Fruit fly (Drosophila melanogaster) whole organism, embryonic: Measurements from ENCODE around the gene crm.

Source experiments
- CG10147 ChIP-seq: fragments of 200-800 bp; sonication (Bioruptor generic); optimal IDR thresholded peaks from 2 replicates; lab custom pipeline; 2019; ENCODE audit warnings: missing biosample characterization, mild to moderate bottlenecking, missing genetic modification characterization, moderate library complexity
- CG12391 ChIP-seq: fragments of 200-800 bp; sonication (Bioruptor generic); optimal IDR thresholded peaks from 3 replicates; lab custom pipeline; 2018; ENCODE audit warnings: missing biosample characterization, mild to moderate bottlenecking, missing genetic modification characterization, moderate library complexity
- CG13287 ChIP-seq: fragments of 200-800 bp; sonication (Bioruptor generic); IDR thresholded peaks from 2 replicates; pipeline ENCODE4 v1.3.6; 2022; ENCODE audit warnings: missing biosample characterization, missing genetic modification characterization; ENCODE audit not compliant: partially characterized antibody
- CG13296 ChIP-seq: fragments of 200-800 bp; sonication (Bioruptor generic); optimal IDR thresholded peaks from 3 replicates; lab custom pipeline; 2018; ENCODE audit warnings: missing biosample characterization, mild to moderate bottlenecking, missing genetic modification characterization
- CG1529 ChIP-seq: fragments of 200-800 bp; sonication (Bioruptor generic); optimal IDR thresholded peaks from 3 replicates; lab custom pipeline; 2018; ENCODE audit warnings: missing biosample characterization, missing genetic modification characterization
- CG16813 ChIP-seq: fragments of 200-800 bp; sonication (Bioruptor generic); IDR thresholded peaks from 3 replicates; pipeline ENCODE4 v1.3.6; 2022; ENCODE audit warnings: missing biosample characterization, missing genetic modification characterization; ENCODE audit not compliant: partially characterized antibody
- CG17612 ChIP-seq: fragments of 200-800 bp; sonication (Bioruptor generic); IDR thresholded peaks from 2 replicates; pipeline ENCODE4 v1.3.6; 2022; ENCODE audit warnings: missing biosample characterization, missing genetic modification characterization
- CG2129 ChIP-seq: fragments of 200-800 bp; sonication (Bioruptor generic); IDR thresholded peaks from 2 replicates; pipeline ENCODE4 v1.3.6; 2022; ENCODE audit warnings: missing biosample characterization, missing genetic modification characterization; ENCODE audit not compliant: partially characterized antibody
- CG3065 ChIP-seq: fragments of 200-800 bp; sonication (Bioruptor generic); optimal IDR thresholded peaks from 2 replicates; lab custom pipeline; 2016; ENCODE audit warnings: missing biosample characterization, missing genetic modification characterization
- CG32767 ChIP-seq: fragments of 200-800 bp; sonication (Bioruptor generic); IDR thresholded peaks from 2 replicates; pipeline ENCODE4 v1.3.6; 2022; ENCODE audit warnings: missing biosample characterization, missing genetic modification characterization
- CG34422 ChIP-seq: fragments of 200-800 bp; sonication (Bioruptor generic); IDR thresholded peaks from 3 replicates; pipeline ENCODE4 v1.3.6; 2022; ENCODE audit warnings: missing biosample characterization, missing genetic modification characterization
- CG42726 ChIP-seq: fragments of 200-800 bp; sonication (Bioruptor generic); IDR thresholded peaks from 2 replicates; pipeline ENCODE4 v1.3.6; 2022; ENCODE audit warnings: missing biosample characterization, missing genetic modification characterization; ENCODE audit not compliant: partially characterized antibody
- CG5245 ChIP-seq: fragments of 200-800 bp; sonication (Bioruptor generic); optimal IDR thresholded peaks from 3 replicates; lab custom pipeline; 2016; ENCODE audit warnings: missing biosample characterization, missing genetic modification characterization
- CG6683 ChIP-seq: fragments of 200-800 bp; sonication (Bioruptor generic); optimal IDR thresholded peaks from 2 replicates; lab custom pipeline; 2017; ENCODE audit warnings: missing biosample characterization, mild to moderate bottlenecking, missing genetic modification characterization, missing genetic modification reagents
- CG7372 ChIP-seq: fragments of 200-800 bp; sonication (Bioruptor generic); IDR thresholded peaks from 2 replicates; pipeline ENCODE4 v1.3.6; 2022; ENCODE audit warnings: missing biosample characterization, missing genetic modification characterization
- CG8944 ChIP-seq: fragments of 200-800 bp; sonication (Bioruptor generic); optimal IDR thresholded peaks from 3 replicates; lab custom pipeline; 2016; ENCODE audit warnings: missing biosample characterization, missing genetic modification characterization
- CG9609 ChIP-seq: fragments of 200-800 bp; sonication (Bioruptor generic); optimal IDR thresholded peaks from 3 replicates; lab custom pipeline; 2016; ENCODE audit warnings: missing biosample characterization, missing genetic modification characterization
- Dek ChIP-seq: fragments of 200-800 bp; sonication (Bioruptor generic); optimal IDR thresholded peaks from 3 replicates; lab custom pipeline; 2019; ENCODE audit warnings: missing biosample characterization, mild to moderate bottlenecking, missing genetic modification characterization, moderate library complexity
- ERR ChIP-seq: fragments of 200-800 bp; sonication (Bioruptor generic); optimal IDR thresholded peaks from 2 replicates; lab custom pipeline; 2016; ENCODE audit warnings: missing biosample characterization, missing genetic modification characterization
- GATAe ChIP-seq: fragments of 200-800 bp; sonication (Bioruptor generic); conservative IDR thresholded peaks from 2 replicates; pipeline ENCODE4 v1.3.6; 2022; ENCODE audit warnings: missing biosample characterization, missing genetic modification characterization
- NFAT ChIP-seq: fragments of 200-800 bp; sonication (Bioruptor generic); IDR thresholded peaks from 2 replicates; pipeline ENCODE4 v1.3.6; 2022; ENCODE audit warnings: missing biosample characterization, missing genetic modification characterization
- Side ChIP-seq: fragments of 200-800 bp; sonication (Bioruptor generic); optimal IDR thresholded peaks from 2 replicates; lab custom pipeline; 2016; ENCODE audit warnings: missing biosample characterization, missing genetic modification characterization
- Spps ChIP-seq: fragments of 200-800 bp; sonication (Bioruptor generic); optimal IDR thresholded peaks from 2 replicates; lab custom pipeline; 2018; ENCODE audit warnings: missing biosample characterization, mild to moderate bottlenecking, missing genetic modification characterization
- Trl ChIP-seq, 3 experiments: fragments of >200 bp in 2 of 3; fragments of 200-800 bp in 1 of 3; sonication (Bioruptor generic) in 1 of 3; optimal IDR thresholded peaks; 2 replicates in 1 of 3; 3 replicates in 2 of 3; lab custom pipeline; 2016 to 2017; ENCODE audit warnings: missing biosample characterization in 1 of 3, missing genetic modification characterization in 1 of 3
- az2 ChIP-seq: fragments of 200-800 bp; sonication (Bioruptor generic); optimal IDR thresholded peaks from 3 replicates; lab custom pipeline; 2016; ENCODE audit warnings: missing biosample characterization, missing genetic modification characterization
- cg ChIP-seq: fragments of 200-800 bp; sonication (Bioruptor generic); optimal IDR thresholded peaks from 3 replicates; lab custom pipeline; 2019; ENCODE audit warnings: missing biosample characterization, mild to moderate bottlenecking, missing genetic modification characterization, moderate library complexity
- chinmo ChIP-seq: fragments of 200-800 bp; sonication (Bioruptor generic); IDR thresholded peaks from 4 replicates; pipeline ENCODE4 v1.3.6; 2022; ENCODE audit warnings: missing biosample characterization, missing genetic modification characterization; ENCODE audit not compliant: partially characterized antibody
- crol ChIP-seq: fragments of 200-800 bp; sonication (Bioruptor generic); IDR thresholded peaks from 2 replicates; pipeline ENCODE4 v1.3.6; 2022; ENCODE audit warnings: missing biosample characterization, missing genetic modification characterization
- dmrt11E ChIP-seq: fragments of 200-800 bp; sonication (Bioruptor generic); optimal IDR thresholded peaks from 3 replicates; lab custom pipeline; 2018; ENCODE audit warnings: missing biosample characterization, mild to moderate bottlenecking, missing genetic modification characterization, moderate library complexity
- dysf ChIP-seq: fragments of 200-800 bp; sonication (Bioruptor generic); IDR thresholded peaks from 3 replicates; pipeline ENCODE4 v1.3.6; 2022; ENCODE audit warnings: missing biosample characterization, missing genetic modification characterization
- gem ChIP-seq: fragments of 200-800 bp; sonication (Bioruptor generic); optimal IDR thresholded peaks from 2 replicates; lab custom pipeline; 2019; ENCODE audit warnings: missing biosample characterization, mild to moderate bottlenecking, missing genetic modification characterization, moderate library complexity
- hth ChIP-seq: fragments of >200 bp; optimal IDR thresholded peaks from 2 replicates; lab custom pipeline; 2017; ENCODE audit warnings: inconsistent platforms
- ind ChIP-seq: fragments of 200-800 bp; sonication (Bioruptor generic); optimal IDR thresholded peaks from 3 replicates; lab custom pipeline; 2016; ENCODE audit warnings: missing biosample characterization, missing genetic modification characterization
- kah ChIP-seq: fragments of 200-800 bp; sonication (Bioruptor generic); optimal IDR thresholded peaks from 2 replicates; lab custom pipeline; 2018; ENCODE audit warnings: missing biosample characterization, mild to moderate bottlenecking, missing genetic modification characterization
- lola ChIP-seq, 3 experiments: fragments of >200 bp in 2 of 3; fragments of 200-800 bp in 1 of 3; sonication (Bioruptor generic) in 1 of 3; optimal IDR thresholded peaks; 2 replicates each; lab custom pipeline; 2017 to 2019; ENCODE audit warnings: missing biosample characterization in 3 of 3, missing genetic modification characterization in 3 of 3, mild to moderate bottlenecking in 1 of 3, moderate library complexity in 1 of 3
- slou ChIP-seq: fragments of 200-800 bp; sonication (Bioruptor generic); optimal IDR thresholded peaks from 3 replicates; lab custom pipeline; 2016; ENCODE audit warnings: missing biosample characterization, missing genetic modification characterization
- stc ChIP-seq: fragments of 200-800 bp; sonication (Bioruptor generic); IDR thresholded peaks from 2 replicates; pipeline ENCODE4 v1.3.6; 2022; ENCODE audit warnings: missing biosample characterization, missing genetic modification characterization
- wdn ChIP-seq: fragments of 200-800 bp; sonication (Bioruptor generic); IDR thresholded peaks from 2 replicates; pipeline ENCODE4 v1.3.6; 2022; ENCODE audit warnings: missing biosample characterization, missing genetic modification characterization
- zen2 ChIP-seq: fragments of 200-800 bp; sonication (Bioruptor generic); IDR thresholded peaks from 3 replicates; pipeline ENCODE4 v1.3.6; 2022; ENCODE audit warnings: missing biosample characterization, missing genetic modification characterization; ENCODE audit not compliant: partially characterized antibody

The crm gene

dm6 chrX:2744042-2744441, 5.5 kb upstream of the crm start, which contains the start of gene Syx4 (continued):
- TF ChIP-seq CG13296 = peak; percentile 91
- TF ChIP-seq CG3065 (GFP tag; lab: Kevin White, UChicago) = peak; percentile 46
- peak; percentile 76 for TF ChIP-seq GATAe (GFP tag; lab: Robert Waterston, UW)
- TF ChIP-seq slou (GFP tag; lab: Kevin White, UChicago) = no peak
- TF ChIP-seq CG8944 (GFP tag; lab: Kevin White, UChicago) = peak; percentile 82
- no peak for TF ChIP-seq CG13287 (GFP tag; lab: Robert Waterston, UW)
- peak; percentile 86 for TF ChIP-seq CG9609 (GFP tag; lab: Kevin White, UChicago)
- TF ChIP-seq Side (GFP tag; lab: Kevin White, UChicago) = peak; percentile 87
- peak; percentile 88 for TF ChIP-seq CG10147
- peak; percentile 89 for TF ChIP-seq stc
- peak; percentile 93 for TF ChIP-seq CG12391
- peak; percentile 39 for TF ChIP-seq dmrt11E (tag; lab: Kevin White, UChicago)
- no peak for TF ChIP-seq CG2129 (GFP tag; lab: Robert Waterston, UW)
- TF ChIP-seq CG1529 (GFP tag; lab: Kevin White, UChicago) = peak; percentile 73
- TF ChIP-seq CG6683 (GFP tag; lab: Kevin White, UChicago) = peak; percentile 82
- TF ChIP-seq gem (tag; lab: Kevin White, UChicago) = peak; percentile 94
- peak; percentile 82 for TF ChIP-seq kah
- peak; percentile 67 for TF ChIP-seq CG17612 (GFP tag; lab: Robert Waterston, UW)
- peak; percentile 92 for TF ChIP-seq Dek (tag; lab: Kevin White, UChicago)
- TF ChIP-seq NFAT (GFP tag; lab: Robert Waterston, UW) = peak; percentile 85
- peak; percentile 81 for TF ChIP-seq ERR
- TF ChIP-seq CG16813 (GFP tag; lab: Robert Waterston, UW) = no peak
- peak; percentile 91 for TF ChIP-seq ind (GFP tag; lab: Kevin White, UChicago)
- peak; percentile 34 for TF ChIP-seq Spps
- TF ChIP-seq CG42726 (GFP tag; lab: Robert Waterston, UW) = no peak
- peak; percentile 89 for TF ChIP-seq CG34422 (GFP tag; lab: Robert Waterston, UW)
- TF ChIP-seq CG32767 = peak; percentile 86
- peak; percentile 83 for TF ChIP-seq CG7372 (GFP tag; lab: Robert Waterston, UW)
- TF ChIP-seq wdn (GFP tag; lab: Robert Waterston, UW) = peak; percentile 83
- TF ChIP-seq zen2 (GFP tag; lab: Robert Waterston, UW) = no peak
- peak in 1 of 3 experiments; percentile 53 for TF ChIP-seq lola (GFP tag; optimal IDR thresholded peaks at IDR 0.05; lab: Kevin White, UChicago)
- TF ChIP-seq CG5245 (GFP tag; lab: Kevin White, UChicago) = peak; percentile 79

DNA sequence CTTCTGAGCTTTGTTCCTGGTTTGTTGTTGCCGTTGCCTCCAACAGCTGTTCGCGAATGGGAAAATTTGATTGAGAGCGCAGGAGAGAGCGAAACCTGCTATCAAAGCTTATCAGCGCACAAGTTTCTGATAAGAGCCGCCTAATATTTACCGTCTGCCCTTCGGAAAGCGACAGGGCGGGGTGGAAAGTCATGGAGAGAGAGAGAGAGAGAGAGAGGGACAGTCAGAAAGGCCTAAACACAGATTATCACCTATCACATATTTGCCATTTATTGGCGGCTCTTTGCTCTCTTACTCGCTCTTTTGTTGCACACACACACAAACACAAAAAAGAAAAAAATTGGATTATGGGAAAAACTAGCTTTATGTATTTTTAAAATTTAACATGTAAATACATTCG, 5.0 kb upstream of the crm start:
- TF ChIP-seq dysf (GFP tag; lab: Robert Waterston, UW) = no peak
- TF ChIP-seq cg (GFP tag; lab: Kevin White, UChicago) = peak; percentile 5
- TF ChIP-seq Trl (optimal IDR thresholded peaks at IDR 0.05; lab: Kevin White, UChicago) = peak; percentile 49 to 85
- no peak for TF ChIP-seq Trl (GFP tag; optimal IDR thresholded peaks at IDR 0.05; lab: Kevin White, UChicago)
- no peak for TF ChIP-seq az2 (GFP tag; lab: Kevin White, UChicago)
- TF ChIP-seq hth = no peak
- no peak for TF ChIP-seq CG5245 (GFP tag; lab: Kevin White, UChicago)
- TF ChIP-seq GATAe (GFP tag; lab: Robert Waterston, UW) = peak; percentile 8; the same call in 1 of the 2 replicates
- 0 out of 4 replicates have a peak, but pooled peaks have one; percentile 51 for TF ChIP-seq chinmo (GFP tag; lab: Robert Waterston, UW)
- TF ChIP-seq crol (GFP tag; lab: Robert Waterston, UW) = peak; percentile 72
